Worm (Caenorhabditis elegans) whole organism, mixed stage, embryonic: ENCODE measurements around the gene srh-109.

Source experiments
- M03D4.4 ChIP-seq: sonication (generic microtip); optimal IDR thresholded peaks from 2 replicates; lab custom pipeline; 2017; ENCODE audit warnings: mild to moderate bottlenecking, missing genetic modification characterization, missing compliant biosample characterization
- blmp-1 ChIP-seq: fragments of 150-350 bp; optimal IDR thresholded peaks from 2 replicates; lab custom pipeline; 2014; ENCODE audit warnings: missing biosample characterization, missing genetic modification characterization
- ceh-39 ChIP-seq: fragments of 150-350 bp; optimal IDR thresholded peaks from 2 replicates; lab custom pipeline; 2014; ENCODE audit warnings: missing biosample characterization, missing genetic modification characterization
- ceh-43 ChIP-seq: fragments of 200-800 bp; sonication (Bioruptor generic); optimal IDR thresholded peaks from 2 replicates; lab custom pipeline; 2018; ENCODE audit warnings: mild to moderate bottlenecking, missing genetic modification characterization, moderate library complexity, missing compliant biosample characterization
- ceh-83 ChIP-seq: fragments of 200-800 bp; sonication (Bioruptor generic); optimal IDR thresholded peaks from 2 replicates; lab custom pipeline; 2018; ENCODE audit warnings: mild to moderate bottlenecking, missing genetic modification characterization, missing compliant biosample characterization
- cnd-1 ChIP-seq: fragments of 200-800 bp; sonication (Bioruptor generic); optimal IDR thresholded peaks from 2 replicates; lab custom pipeline; 2018; ENCODE audit warnings: mild to moderate bottlenecking, missing genetic modification characterization, missing compliant biosample characterization
- drap-1 ChIP-seq: fragments of 200-800 bp; sonication (Bioruptor generic); optimal IDR thresholded peaks from 3 replicates; lab custom pipeline; 2018; ENCODE audit warnings: mild to moderate bottlenecking, missing genetic modification characterization, missing compliant biosample characterization
- elt-3 ChIP-seq: fragments of 150-350 bp; optimal IDR thresholded peaks from 2 replicates; lab custom pipeline; 2014; ENCODE audit warnings: missing biosample characterization, missing genetic modification characterization
- flh-1 ChIP-seq: fragments of 200-800 bp; sonication (Bioruptor generic); optimal IDR thresholded peaks from 2 replicates; lab custom pipeline; 2018; ENCODE audit warnings: mild to moderate bottlenecking, missing genetic modification characterization, moderate library complexity, missing compliant biosample characterization
- ham-2 ChIP-seq: fragments of 200-800 bp; sonication (Bioruptor generic); optimal IDR thresholded peaks from 2 replicates; lab custom pipeline; 2018; ENCODE audit warnings: mild to moderate bottlenecking, missing genetic modification characterization, missing compliant biosample characterization
- lin-13 ChIP-seq: fragments of 150-350 bp; optimal IDR thresholded peaks from 2 replicates; lab custom pipeline; 2014; ENCODE audit warnings: missing biosample characterization, missing genetic modification characterization
- lin-32 ChIP-seq: fragments of 200-800 bp; sonication (Bioruptor generic); optimal IDR thresholded peaks from 2 replicates; lab custom pipeline; 2018; ENCODE audit warnings: mild to moderate bottlenecking, missing genetic modification characterization, missing compliant biosample characterization
- lsy-2 ChIP-seq: fragments of 150-350 bp; optimal IDR thresholded peaks from 2 replicates; lab custom pipeline; 2014; ENCODE audit warnings: missing biosample characterization, missing genetic modification characterization
- mab-5 ChIP-seq: fragments of 150-350 bp; optimal IDR thresholded peaks from 2 replicates; lab custom pipeline; 2014; ENCODE audit warnings: missing biosample characterization, missing genetic modification characterization
- mep-1 ChIP-seq: fragments of 150-350 bp; optimal IDR thresholded peaks from 2 replicates; lab custom pipeline; 2017; ENCODE audit warnings: missing biosample characterization, missing genetic modification reagents, missing genetic modification characterization, inconsistent platforms
- mls-2 ChIP-seq: sonication (generic microtip); optimal IDR thresholded peaks from 2 replicates; lab custom pipeline; 2016; ENCODE audit warnings: mild to moderate bottlenecking, missing genetic modification characterization, moderate library complexity, missing compliant biosample characterization
- nhr-12 ChIP-seq: fragments of 150-350 bp; optimal IDR thresholded peaks from 2 replicates; lab custom pipeline; 2014; ENCODE audit warnings: missing biosample characterization, missing genetic modification characterization
- nhr-2 ChIP-seq: fragments of 150-350 bp; optimal IDR thresholded peaks from 2 replicates; lab custom pipeline; 2014; ENCODE audit warnings: missing biosample characterization, missing genetic modification characterization
- nhr-237 ChIP-seq: fragments of 150-350 bp; optimal IDR thresholded peaks from 2 replicates; lab custom pipeline; 2014; ENCODE audit warnings: missing biosample characterization, missing genetic modification characterization
- nhr-28 ChIP-seq: fragments of 150-350 bp; optimal IDR thresholded peaks from 2 replicates; lab custom pipeline; 2014; ENCODE audit warnings: missing biosample characterization, missing genetic modification characterization
- nhr-76 ChIP-seq: sonication (generic microtip); optimal IDR thresholded peaks from 2 replicates; lab custom pipeline; 2017; ENCODE audit warnings: missing biosample characterization, missing genetic modification characterization
- pha-4 ChIP-seq: fragments of 150-350 bp; optimal IDR thresholded peaks from 2 replicates; lab custom pipeline; 2018; ENCODE audit warnings: missing biosample characterization, missing genetic modification reagents, missing genetic modification characterization
- sem-2 ChIP-seq: fragments of 200-800 bp; sonication (Bioruptor generic); optimal IDR thresholded peaks from 2 replicates; lab custom pipeline; 2018; ENCODE audit warnings: mild to moderate bottlenecking, missing genetic modification characterization, missing compliant biosample characterization
- sptf-1 ChIP-seq: sonication (generic microtip); optimal IDR thresholded peaks from 2 replicates; lab custom pipeline; 2017; ENCODE audit warnings: mild to moderate bottlenecking, missing genetic modification characterization, moderate library complexity, missing compliant biosample characterization
- tbx-8 ChIP-seq: fragments of 200-800 bp; sonication (Bioruptor generic); optimal IDR thresholded peaks from 2 replicates; lab custom pipeline; 2018; ENCODE audit warnings: mild to moderate bottlenecking, missing genetic modification characterization, moderate library complexity, missing compliant biosample characterization
- unc-120 ChIP-seq: sonication (generic microtip); optimal IDR thresholded peaks from 2 replicates; lab custom pipeline; 2017; ENCODE audit warnings: missing genetic modification characterization, missing compliant biosample characterization; ENCODE audit not compliant: poor library complexity, severe bottlenecking
- unc-62 ChIP-seq: fragments of 150-350 bp; optimal IDR thresholded peaks from 2 replicates; lab custom pipeline; 2014; ENCODE audit warnings: missing biosample characterization, missing genetic modification reagents, missing genetic modification characterization
- zip-8 ChIP-seq: fragments of 150-350 bp; optimal IDR thresholded peaks from 2 replicates; lab custom pipeline; 2014; ENCODE audit warnings: missing biosample characterization, missing genetic modification characterization

srh-109 gene

ce11 chrV:17212743-17213142 is 7.5 kb downstream of the srh-109 start, which contains the start of gene srh-113:
Gene srh-113 (plus strand): TSS chrV:17213043.
- no peak for TF ChIP-seq ham-2 (GFP tag; lab: Kevin White, UChicago)
- TF ChIP-seq lsy-2 (tag; lab: Kevin White, UChicago) = no peak
- TF ChIP-seq sptf-1 = no peak
- TF ChIP-seq tbx-8 = no peak
- no peak for TF ChIP-seq nhr-237 (tag; lab: Kevin White, UChicago)
- no peak for TF ChIP-seq nhr-28 (tag; lab: Kevin White, UChicago)
- no peak for TF ChIP-seq pha-4
- TF ChIP-seq nhr-12 = no peak
- TF ChIP-seq, all 35 proteins: peak for 0

- no peak for TF ChIP-seq mab-5 (tag; lab: Kevin White, UChicago)
- no peak for TF ChIP-seq unc-120 (tag; lab: Kevin White, UChicago)
- TF ChIP-seq sptf-1 = no peak
- no peak for TF ChIP-seq ceh-43 (GFP tag; lab: Kevin White, UChicago)
- no peak for TF ChIP-seq cnd-1
Measured at ce11 chrV:17211989-17212731, 8.1 kb downstream of the srh-109 start, which contains the start of gene srh-236. Gene srh-236 (minus strand): TSS chrV:17212039.

DNA sequence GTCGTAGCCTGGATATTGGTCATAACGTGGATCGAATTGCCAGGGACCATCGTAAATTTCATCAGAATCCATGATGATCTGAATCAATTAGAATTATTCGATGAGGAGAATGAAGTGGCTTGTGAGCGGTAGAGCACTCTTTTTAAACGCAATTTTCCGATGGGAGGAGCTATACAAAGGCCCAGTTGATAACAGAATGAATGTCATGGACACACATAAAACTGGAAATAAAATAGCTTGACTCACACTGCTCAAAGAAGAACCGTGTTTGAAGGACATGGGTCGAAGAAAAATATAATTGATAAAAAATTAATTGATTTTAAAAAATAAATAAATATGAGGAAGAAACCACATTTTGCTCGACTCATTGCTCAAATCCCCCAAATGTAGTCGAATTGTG is 12.2 kb downstream of the srh-109 start, which contains the start of gene Y68A4A.13:
TSS of gene Y68A4A.13 (minus strand) at position 101 of the 400 bp plus-strand sequence.
- no peak for TF ChIP-seq mls-2 (tag; lab: Kevin White, UChicago)
- TF ChIP-seq nhr-28 (tag; lab: Kevin White, UChicago) = no peak
- TF ChIP-seq unc-120 (tag; lab: Kevin White, UChicago) = no peak
- no peak for TF ChIP-seq lin-13 (tag; lab: Kevin White, UChicago)
- TF ChIP-seq nhr-2 (tag; lab: Kevin White, UChicago) = no peak
- TF ChIP-seq lin-32 (GFP tag; lab: Kevin White, UChicago) = no peak

DNA sequence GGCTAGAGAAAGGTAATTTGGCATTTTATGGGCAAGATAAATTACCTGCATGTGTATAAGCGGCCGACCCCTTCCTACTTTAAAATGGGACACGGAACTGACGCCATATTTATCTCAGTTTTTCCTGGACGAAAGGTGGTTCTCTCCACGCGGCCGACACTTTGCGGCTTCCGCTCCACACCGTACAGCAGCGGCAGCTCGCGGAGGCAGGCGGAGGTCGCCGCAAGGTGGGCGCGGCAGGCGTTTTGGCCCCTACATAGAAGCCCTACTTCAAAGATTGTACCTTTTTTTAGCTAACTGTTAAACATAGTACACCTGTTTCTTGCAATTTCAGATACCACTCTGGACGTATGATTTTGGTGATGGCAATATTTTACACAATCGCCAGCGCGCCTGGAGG is 13.8 kb downstream of the srh-109 start:
- TF ChIP-seq M03D4.4 (tag; lab: Kevin White, UChicago) (no peak), sem-2 (no peak), nhr-2 (tag; lab: Kevin White, UChicago) (no peak), nhr-12 (no peak), elt-3 (no peak), unc-62 (GFP tag; lab: Kevin White, UChicago) (no peak), ceh-83 (GFP tag; lab: Kevin White, UChicago) (no peak), lin-32 (GFP tag; lab: Kevin White, UChicago) (no peak), flh-1 (no peak), blmp-1 (tag; lab: Kevin White, UChicago) (no peak)

DNA sequence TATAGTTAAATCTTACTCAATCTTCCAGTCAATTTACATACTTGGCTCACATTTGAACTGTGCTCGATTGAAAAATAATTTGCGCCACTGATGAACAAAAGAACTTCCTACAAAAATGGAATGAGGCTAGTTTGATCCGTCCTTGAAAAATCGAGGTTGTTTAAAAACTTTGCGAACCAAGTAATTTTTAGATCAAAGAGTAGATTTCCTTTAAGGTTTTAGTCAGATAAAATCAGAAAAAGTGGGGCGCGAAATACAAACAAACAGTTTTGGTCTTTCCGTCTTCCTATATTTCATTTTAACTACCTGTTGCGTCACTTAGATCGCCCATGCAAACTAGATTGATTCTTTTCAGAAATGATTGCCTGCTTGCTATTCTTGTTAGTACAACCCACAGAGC is 18.4 kb downstream of the srh-109 start, which contains the start of gene Y68A4A.10:
TSS of gene Y68A4A.10 (plus strand) at position 301 of the 400 bp plus-strand sequence.
- TF ChIP-seq nhr-76 (tag; lab: Kevin White, UChicago) (no peak), pha-4 (no peak), flh-1 (no peak), nhr-2 (tag; lab: Kevin White, UChicago) (no peak), zip-8 (no peak), unc-120 (tag; lab: Kevin White, UChicago) (no peak)

ce11 chrV:17198926-17199325 is 21.3 kb downstream of the srh-109 start, which contains the start of gene srz-96:
Gene srz-96 (plus strand): TSS chrV:17199226.
- no peak for TF ChIP-seq lin-32 (GFP tag; lab: Kevin White, UChicago)
- TF ChIP-seq sem-2 = no peak
- TF ChIP-seq nhr-76 (tag; lab: Kevin White, UChicago) = no peak
- no peak for TF ChIP-seq blmp-1 (tag; lab: Kevin White, UChicago)

ce11 chrV:17192238-17192637 is 28.0 kb downstream of the srh-109 start, which contains the start of gene srz-47:
Gene srz-47 (minus strand): TSS chrV:17192338.
- TF ChIP-seq drap-1 (no peak), lin-13 (tag; lab: Kevin White, UChicago) (no peak), tbx-8 (no peak), ham-2 (GFP tag; lab: Kevin White, UChicago) (no peak), lsy-2 (tag; lab: Kevin White, UChicago) (no peak), pha-4 (no peak), nhr-2 (tag; lab: Kevin White, UChicago) (no peak), nhr-237 (tag; lab: Kevin White, UChicago) (no peak), zip-8 (no peak), flh-1 (no peak), ceh-83 (GFP tag; lab: Kevin White, UChicago) (no peak), cnd-1 (no peak), mep-1 (tag; lab: Kevin White, UChicago) (no peak), sptf-1 (no peak), sem-2 (no peak), elt-3 (no peak), nhr-28 (tag; lab: Kevin White, UChicago) (no peak), ceh-39 (tag; lab: Kevin White, UChicago) (no peak), mls-2 (tag; lab: Kevin White, UChicago) (no peak)
